Fruit fly (Drosophila melanogaster) whole organism, embryonic: ENCODE results near the gene CG6511.

ENCODE experiments used
- Ada2b ChIP-seq: fragments of 200-800 bp; sonication (Bioruptor generic); IDR thresholded peaks from 2 replicates; pipeline ENCODE4 v1.3.6; 2022; ENCODE audit warnings: missing biosample characterization, missing genetic modification characterization
- Adf1 ChIP-seq: fragments of 200-800 bp; sonication (Bioruptor generic); IDR thresholded peaks from 2 replicates; pipeline ENCODE4 v1.3.6; 2022; ENCODE audit warnings: missing biosample characterization, missing genetic modification characterization
- B-H2 ChIP-seq: fragments of 200-800 bp; sonication (Bioruptor generic); optimal IDR thresholded peaks from 2 replicates; lab custom pipeline; 2018; ENCODE audit warnings: missing biosample characterization, mild to moderate bottlenecking, missing genetic modification characterization
- Bgb ChIP-seq: fragments of 200-800 bp; sonication (Bioruptor generic); IDR thresholded peaks from 2 replicates; pipeline ENCODE4 v1.3.6; 2022; ENCODE audit warnings: missing biosample characterization, missing genetic modification characterization; ENCODE audit not compliant: partially characterized antibody
- C15 ChIP-seq: fragments of 200-800 bp; sonication (Bioruptor generic); IDR thresholded peaks from 3 replicates; pipeline ENCODE4 v1.3.6; 2022; ENCODE audit warnings: missing biosample characterization, missing genetic modification characterization
- CG10321 ChIP-seq: fragments of 200-800 bp; sonication (Bioruptor generic); IDR thresholded peaks from 2 replicates; pipeline ENCODE4 v1.3.6; 2022; ENCODE audit warnings: missing biosample characterization, missing genetic modification characterization
- CG10543 ChIP-seq: fragments of 200-800 bp; sonication (Bioruptor generic); optimal IDR thresholded peaks from 3 replicates; lab custom pipeline; 2017; ENCODE audit warnings: missing biosample characterization, mild to moderate bottlenecking, missing genetic modification characterization, moderate library complexity
- CG10654 ChIP-seq: fragments of 200-800 bp; sonication (Bioruptor generic); optimal IDR thresholded peaks from 2 replicates; lab custom pipeline; 2016; ENCODE audit warnings: missing biosample characterization, missing genetic modification characterization
- CG11085 ChIP-seq: fragments of 200-800 bp; sonication (Bioruptor generic); IDR thresholded peaks from 2 replicates; pipeline ENCODE4 v1.3.6; 2022; ENCODE audit warnings: missing biosample characterization, missing genetic modification characterization
- CG11456 ChIP-seq: fragments of 200-800 bp; sonication (Bioruptor generic); IDR thresholded peaks from 3 replicates; pipeline ENCODE4 v1.3.6; 2022; ENCODE audit warnings: missing biosample characterization, missing genetic modification characterization
- CG11504 ChIP-seq: fragments of 200-800 bp; sonication (Bioruptor generic); optimal IDR thresholded peaks from 3 replicates; lab custom pipeline; 2019; ENCODE audit warnings: missing biosample characterization, mild to moderate bottlenecking, missing genetic modification characterization, moderate library complexity
- CG12769 ChIP-seq: fragments of 200-800 bp; sonication (Bioruptor generic); optimal IDR thresholded peaks from 2 replicates; lab custom pipeline; 2019; ENCODE audit warnings: missing biosample characterization, mild to moderate bottlenecking, missing genetic modification characterization, moderate library complexity
- CG15514 ChIP-seq: fragments of 200-800 bp; sonication (Bioruptor generic); optimal IDR thresholded peaks from 3 replicates; lab custom pipeline; 2017; ENCODE audit warnings: missing biosample characterization, missing genetic modification characterization, mild to moderate bottlenecking, moderate library complexity, missing genetic modification reagents
- CG17328 ChIP-seq: fragments of 200-800 bp; sonication (Bioruptor generic); IDR thresholded peaks from 2 replicates; pipeline ENCODE4 v1.3.6; 2022; ENCODE audit warnings: missing biosample characterization, missing genetic modification characterization
- CG18262 ChIP-seq: fragments of 200-800 bp; optimal IDR thresholded peaks from 3 replicates; lab custom pipeline; 2019; ENCODE audit warnings: missing biosample characterization, mild to moderate bottlenecking, missing genetic modification characterization, moderate library complexity
- CG2712 ChIP-seq: fragments of 200-800 bp; optimal IDR thresholded peaks from 3 replicates; lab custom pipeline; 2019; ENCODE audit warnings: missing biosample characterization, mild to moderate bottlenecking, missing genetic modification characterization, moderate library complexity
- CG3281 ChIP-seq: fragments of 200-800 bp; sonication (Bioruptor generic); optimal IDR thresholded peaks from 3 replicates; lab custom pipeline; 2017; ENCODE audit warnings: missing biosample characterization, mild to moderate bottlenecking, missing genetic modification characterization
- CG3726 ChIP-seq: fragments of 200-800 bp; sonication (Bioruptor generic); IDR thresholded peaks from 3 replicates; pipeline ENCODE4, ENCODE4 v1.3.6; 2022; ENCODE audit warnings: missing biosample characterization, missing genetic modification characterization
- CG6175 ChIP-seq: fragments of 200-800 bp; sonication (Bioruptor generic); IDR thresholded peaks from 3 replicates; pipeline ENCODE4 v1.3.6; 2022; ENCODE audit warnings: missing biosample characterization, missing genetic modification characterization
- CG6765 ChIP-seq: fragments of 200-800 bp; sonication (Bioruptor generic); optimal IDR thresholded peaks from 3 replicates; lab custom pipeline; 2017; ENCODE audit warnings: missing biosample characterization, mild to moderate bottlenecking, missing genetic modification characterization
- CG7556 ChIP-seq: fragments of 200-800 bp; sonication (Bioruptor generic); optimal IDR thresholded peaks from 2 replicates; lab custom pipeline; 2017; ENCODE audit warnings: missing biosample characterization, mild to moderate bottlenecking, missing genetic modification characterization
- CG9817 ChIP-seq: fragments of 200-800 bp; sonication (Bioruptor generic); optimal IDR thresholded peaks from 2 replicates; lab custom pipeline; 2018; ENCODE audit warnings: missing biosample characterization, mild to moderate bottlenecking, missing genetic modification characterization, moderate library complexity
- H15 ChIP-seq: fragments of 200-800 bp; sonication (Bioruptor generic); IDR thresholded peaks from 3 replicates; pipeline ENCODE4 v1.3.6; 2022; ENCODE audit warnings: missing biosample characterization, missing genetic modification characterization
- Hmr ChIP-seq: fragments of 200-800 bp; sonication (Bioruptor generic); optimal IDR thresholded peaks from 3 replicates; lab custom pipeline; 2017; ENCODE audit warnings: mild to moderate bottlenecking, missing biosample characterization, missing genetic modification reagents, missing genetic modification characterization
- NC2α ChIP-seq: fragments of 200-800 bp; sonication (Bioruptor generic); optimal IDR thresholded peaks from 2 replicates; lab custom pipeline; 2016; ENCODE audit warnings: missing biosample characterization, missing genetic modification characterization
- Opbp ChIP-seq: fragments of 200-800 bp; sonication (Bioruptor generic); IDR thresholded peaks from 3 replicates; pipeline ENCODE4 v1.3.6; 2022; ENCODE audit warnings: missing biosample characterization, missing genetic modification characterization; ENCODE audit not compliant: partially characterized antibody
- Rx ChIP-seq: fragments of 200-800 bp; sonication (Bioruptor generic); IDR thresholded peaks from 2 replicates; pipeline ENCODE4 v1.3.6; 2022; ENCODE audit warnings: missing biosample characterization, missing genetic modification characterization
- Sin3A ChIP-seq: fragments of >200 bp; optimal IDR thresholded peaks from 2 replicates; lab custom pipeline; 2018
- abd-A ChIP-seq: fragments of 200-800 bp; sonication (Bioruptor generic); optimal IDR thresholded peaks from 3 replicates; lab custom pipeline; 2019; ENCODE audit warnings: missing biosample characterization, mild to moderate bottlenecking, missing genetic modification characterization, moderate library complexity
- crol ChIP-seq: fragments of 200-800 bp; sonication (Bioruptor generic); IDR thresholded peaks from 2 replicates; pipeline ENCODE4 v1.3.6; 2022; ENCODE audit warnings: missing biosample characterization, missing genetic modification characterization
- dysf ChIP-seq: fragments of 200-800 bp; sonication (Bioruptor generic); IDR thresholded peaks from 3 replicates; pipeline ENCODE4 v1.3.6; 2022; ENCODE audit warnings: missing biosample characterization, missing genetic modification characterization
- insv ChIP-seq, 2 experiments: fragments of 200-800 bp; sonication (Bioruptor generic); optimal IDR thresholded peaks; 3 replicates each; lab custom pipeline; 2016 to 2018; ENCODE audit warnings: missing biosample characterization in 2 of 2, missing genetic modification characterization in 2 of 2
- jing ChIP-seq: fragments of 200-800 bp; sonication (Bioruptor generic); optimal IDR thresholded peaks from 2 replicates; lab custom pipeline; 2018; ENCODE audit warnings: missing biosample characterization, mild to moderate bottlenecking, missing genetic modification characterization
- lab ChIP-seq: fragments of 200-800 bp; sonication (Bioruptor generic); optimal IDR thresholded peaks from 3 replicates; lab custom pipeline; 2017; ENCODE audit warnings: missing biosample characterization, missing genetic modification characterization, mild to moderate bottlenecking, moderate library complexity, missing genetic modification reagents
- nau ChIP-seq: fragments of 200-800 bp; sonication (Bioruptor generic); optimal IDR thresholded peaks from 3 replicates; lab custom pipeline; 2017; ENCODE audit warnings: missing biosample characterization, mild to moderate bottlenecking, missing genetic modification characterization, missing genetic modification reagents
- nmo ChIP-seq: fragments of 200-800 bp; sonication (Bioruptor generic); optimal IDR thresholded peaks from 2 replicates; lab custom pipeline; 2018; ENCODE audit warnings: missing biosample characterization, mild to moderate bottlenecking, missing genetic modification characterization, moderate library complexity
- oc ChIP-seq: fragments of 200-800 bp; sonication (Bioruptor generic); optimal IDR thresholded peaks from 2 replicates; lab custom pipeline; 2018; ENCODE audit warnings: missing biosample characterization, mild to moderate bottlenecking, missing genetic modification characterization, moderate library complexity
- pho ChIP-seq: fragments of 200-800 bp; sonication (Bioruptor generic); optimal IDR thresholded peaks from 2 replicates; lab custom pipeline; 2016; ENCODE audit warnings: missing biosample characterization, missing genetic modification characterization
- phol ChIP-seq: fragments of 200-800 bp; sonication (Bioruptor generic); optimal IDR thresholded peaks from 3 replicates; lab custom pipeline; 2018; ENCODE audit warnings: missing biosample characterization, mild to moderate bottlenecking, missing genetic modification characterization, moderate library complexity
- pzg ChIP-seq: fragments of 200-800 bp; sonication (Bioruptor generic); optimal IDR thresholded peaks from 3 replicates; lab custom pipeline; 2018; ENCODE audit warnings: missing biosample characterization, mild to moderate bottlenecking, missing genetic modification characterization, moderate library complexity
- sc ChIP-seq, 3 experiments: fragments of >200 bp in 2 of 3; fragments of 200-800 bp in 1 of 3; sonication (Bioruptor generic) in 1 of 3; optimal IDR thresholded peaks; 2 replicates in 2 of 3; 3 replicates in 1 of 3; lab custom pipeline; 2017; ENCODE audit warnings: mild to moderate bottlenecking in 1 of 3, missing biosample characterization in 1 of 3, missing genetic modification characterization in 1 of 3, missing genetic modification reagents in 1 of 3
- sug ChIP-seq: fragments of 200-800 bp; optimal IDR thresholded peaks from 2 replicates; lab custom pipeline; 2019; ENCODE audit warnings: missing biosample characterization, mild to moderate bottlenecking, missing genetic modification characterization, moderate library complexity
- ttk ChIP-seq: fragments of 200-800 bp; sonication (Bioruptor generic); IDR thresholded peaks from 2 replicates; pipeline ENCODE4 v2.1.2; 2022; ENCODE audit warnings: missing biosample characterization, missing genetic modification characterization
- usp ChIP-seq: fragments of >200 bp; optimal IDR thresholded peaks from 2 replicates; lab custom pipeline; 2017; ENCODE audit warnings: missing biosample characterization, missing genetic modification characterization
- wek ChIP-seq: fragments of 200-800 bp; sonication (Bioruptor generic); optimal IDR thresholded peaks from 3 replicates; lab custom pipeline; 2018; ENCODE audit warnings: missing biosample characterization, mild to moderate bottlenecking, missing genetic modification characterization, moderate library complexity

Gene CG6511

DNA sequence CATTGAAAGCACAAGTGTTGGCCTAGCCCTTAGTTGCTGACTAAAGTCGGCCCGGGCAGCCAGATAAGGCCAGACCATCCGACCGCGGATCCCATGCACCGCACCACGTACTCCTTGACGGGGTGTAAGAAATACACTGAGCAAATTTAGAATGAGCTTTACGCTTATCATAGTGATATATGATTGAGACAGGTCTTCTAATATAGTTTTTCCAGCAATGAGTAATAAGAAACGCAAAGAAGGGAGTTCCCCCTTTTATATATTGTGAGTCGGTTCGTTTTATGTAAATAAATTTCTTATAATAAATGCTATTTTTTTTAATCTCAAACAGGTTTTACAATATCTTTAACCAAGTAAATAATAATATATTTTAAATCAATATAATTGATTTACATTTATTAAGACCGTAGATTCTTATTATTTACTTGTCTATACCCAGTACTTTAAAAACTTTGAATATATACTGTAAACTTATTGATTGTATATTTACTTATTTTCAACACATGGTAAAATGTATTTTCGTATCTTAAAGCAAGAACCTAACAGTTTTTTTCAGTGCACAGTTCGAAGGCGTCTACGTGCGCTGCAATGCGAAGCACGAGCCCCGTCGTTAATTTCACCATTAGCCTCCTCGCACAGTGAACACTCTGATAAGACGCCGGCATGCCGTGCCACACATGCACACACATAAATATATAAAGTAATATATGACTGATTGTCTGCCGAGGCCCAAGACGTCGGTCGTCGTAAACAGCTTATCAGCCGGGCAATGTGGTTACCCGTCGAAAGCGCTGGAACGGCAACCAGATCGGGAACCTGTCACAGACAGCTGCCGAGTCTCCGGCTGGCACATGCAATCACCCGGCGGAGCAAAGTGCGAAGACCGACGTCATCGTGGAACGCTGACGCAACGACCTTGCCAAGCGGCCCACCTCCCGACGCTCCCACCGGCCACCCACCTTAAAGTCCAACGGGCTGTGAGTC lies 28.9 kb upstream of the CG6511 start (continued):
- no peak for TF ChIP-seq H15 (GFP tag; lab: Robert Waterston, UW)
- TF ChIP-seq CG3726 (GFP tag; lab: Robert Waterston, UW): no peak
- no peak for TF ChIP-seq oc
- TF ChIP-seq B-H2: no peak
- no peak for TF ChIP-seq Ada2b
- TF ChIP-seq wek: no peak
- no peak for TF ChIP-seq insv (GFP tag; optimal IDR thresholded peaks at IDR 0.05; lab: Kevin White, UChicago)
- no peak for TF ChIP-seq CG11085 (GFP tag; lab: Robert Waterston, UW)
- no peak for TF ChIP-seq nau (GFP tag; lab: Kevin White, UChicago)
- peak; percentile 78 for TF ChIP-seq CG11504 (tag; lab: Kevin White, UChicago)
- peak; percentile 64 for TF ChIP-seq phol (tag; lab: Kevin White, UChicago)
- TF ChIP-seq nmo (GFP tag; lab: Kevin White, UChicago): peak; percentile 71
- TF ChIP-seq usp (GFP tag; lab: Kevin White, UChicago): no peak
- TF ChIP-seq Rx (GFP tag; lab: Robert Waterston, UW): no peak
- peak; percentile 55; the same call in 1 of the 2 replicates for TF ChIP-seq Adf1 (GFP tag; lab: Robert Waterston, UW)
- TF ChIP-seq pzg (GFP tag; lab: Kevin White, UChicago): no peak
- no peak for TF ChIP-seq Sin3A
- peak; percentile 85 for TF ChIP-seq CG7556 (GFP tag; lab: Kevin White, UChicago)
- peak; percentile 51; the same call in 2 of the 3 replicates for TF ChIP-seq dysf (GFP tag; lab: Robert Waterston, UW)
- TF ChIP-seq CG17328 (GFP tag; lab: Robert Waterston, UW): peak; percentile 17; the same call in 1 of the 2 replicates

DNA sequence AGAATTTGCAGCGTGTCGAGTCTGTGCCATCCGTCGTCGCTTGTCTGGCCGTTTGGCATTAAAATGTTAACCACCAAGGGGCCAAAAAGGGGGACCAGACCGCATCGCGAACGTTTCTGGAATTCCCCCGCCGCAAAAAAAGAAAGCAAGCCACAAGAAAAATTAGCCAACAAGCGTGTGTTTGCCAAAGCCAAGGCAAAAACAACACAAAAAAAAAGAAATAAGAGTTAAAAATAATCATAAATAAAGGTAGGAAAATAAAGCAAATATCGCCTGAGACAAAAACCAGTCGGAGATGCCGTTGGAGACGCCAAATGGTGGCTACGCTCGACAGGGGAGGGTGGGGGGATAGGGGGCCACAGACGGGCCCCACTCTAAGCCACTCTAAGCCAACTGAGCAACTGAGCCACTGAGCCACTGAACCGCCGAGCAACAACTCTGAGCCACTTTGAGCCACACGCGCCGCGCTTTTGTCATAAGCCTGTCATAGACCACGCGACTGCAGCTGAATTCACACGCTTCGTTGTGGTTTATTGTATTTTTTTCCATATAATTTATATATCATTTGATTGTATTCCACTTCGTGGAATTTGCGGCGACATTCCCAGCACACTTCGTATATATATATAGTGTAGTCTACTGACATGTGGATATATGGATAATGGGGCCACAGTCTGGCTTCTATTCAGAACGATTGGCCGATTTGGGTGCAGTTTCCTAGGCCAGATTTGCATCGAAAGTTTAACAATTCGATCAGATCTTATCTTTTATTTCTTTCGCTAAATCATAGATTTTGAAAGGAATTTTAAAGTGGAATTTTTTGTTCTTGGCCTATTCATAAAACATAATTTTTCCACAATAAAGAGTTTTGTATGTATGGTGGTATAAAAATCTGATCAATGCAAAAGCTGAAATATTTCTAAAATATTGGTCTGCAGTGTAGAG lies 27.3 kb upstream of the CG6511 start:
- TF ChIP-seq CG6765 (GFP tag; lab: Kevin White, UChicago): no peak
- TF ChIP-seq lab (GFP tag; lab: Kevin White, UChicago): peak; percentile 0
- no peak for TF ChIP-seq jing (GFP tag; lab: Kevin White, UChicago)
- no peak for TF ChIP-seq CG2712 (tag; lab: Kevin White, UChicago)
- peak; percentile 6 for TF ChIP-seq abd-A (tag; lab: Kevin White, UChicago)
- peak; percentile 88 for TF ChIP-seq CG6175 (GFP tag; lab: Robert Waterston, UW)
- TF ChIP-seq CG9817 (tag; lab: Kevin White, UChicago): peak; percentile 17
- TF ChIP-seq CG18262 (tag; lab: Kevin White, UChicago): no peak
- no peak for TF ChIP-seq Opbp (GFP tag; lab: Robert Waterston, UW)
- TF ChIP-seq CG12769: peak; percentile 33
- TF ChIP-seq ttk: no peak
- no peak for TF ChIP-seq sc (optimal IDR thresholded peaks at IDR 0.05; lab: Kevin White, UChicago)
- no peak for TF ChIP-seq sc (GFP tag; optimal IDR thresholded peaks at IDR 0.05; lab: Kevin White, UChicago)
- peak; percentile 71 for TF ChIP-seq crol (GFP tag; lab: Robert Waterston, UW)
- peak; percentile 9 for TF ChIP-seq CG15514 (GFP tag; lab: Kevin White, UChicago)
- no peak for TF ChIP-seq NC2α (GFP tag; lab: Kevin White, UChicago)
- TF ChIP-seq C15 (GFP tag; lab: Robert Waterston, UW): 0 out of 3 replicates have a peak, but pooled peaks have one; percentile 33
- TF ChIP-seq Hmr (GFP tag; lab: Kevin White, UChicago): peak; percentile 36
- no peak for TF ChIP-seq Bgb (GFP tag; lab: Robert Waterston, UW)
- TF ChIP-seq CG10654 (GFP tag; lab: Kevin White, UChicago): no peak
- peak; percentile 38 for TF ChIP-seq sug
- 0 out of 3 replicates have a peak, but pooled peaks have one; percentile 21 for TF ChIP-seq CG11456 (GFP tag; lab: Robert Waterston, UW)
- TF ChIP-seq pho: no peak
- TF ChIP-seq CG10321 (GFP tag; lab: Robert Waterston, UW): no peak
- peak; percentile 17 for TF ChIP-seq CG3281 (GFP tag; lab: Kevin White, UChicago)
- peak; percentile 61 for TF ChIP-seq CG10543 (GFP tag; lab: Kevin White, UChicago)
